Fruit fly (Drosophila melanogaster) whole organism, embryonic: ENCODE measurements around the gene Ir87a.

Experiments
- Adf1 ChIP-seq: fragments of 200-800 bp; sonication (Bioruptor generic); IDR thresholded peaks from 2 replicates; pipeline ENCODE4 v1.3.6; 2022; ENCODE audit warnings: missing biosample characterization, missing genetic modification characterization
- B-H1 ChIP-seq: fragments of 200-800 bp; sonication (Bioruptor generic); IDR thresholded peaks from 3 replicates; pipeline ENCODE4 v1.3.6; 2022; ENCODE audit warnings: missing biosample characterization, missing genetic modification characterization
- CG10147 ChIP-seq: fragments of 200-800 bp; sonication (Bioruptor generic); optimal IDR thresholded peaks from 2 replicates; lab custom pipeline; 2019; ENCODE audit warnings: missing biosample characterization, mild to moderate bottlenecking, missing genetic modification characterization, moderate library complexity
- CG10431 ChIP-seq: fragments of 200-800 bp; sonication (Bioruptor generic); optimal IDR thresholded peaks from 3 replicates; lab custom pipeline; 2018; ENCODE audit warnings: missing biosample characterization, mild to moderate bottlenecking, missing genetic modification characterization
- CG11695 ChIP-seq: fragments of 200-800 bp; sonication (Bioruptor generic); IDR thresholded peaks from 3 replicates; pipeline ENCODE4 v1.3.6; 2022; ENCODE audit warnings: missing biosample characterization, missing genetic modification characterization
- CG12155 ChIP-seq: fragments of 200-800 bp; sonication (Bioruptor generic); optimal IDR thresholded peaks from 3 replicates; lab custom pipeline; 2016; ENCODE audit warnings: missing biosample characterization, missing genetic modification characterization
- CG15479 ChIP-seq: fragments of 200-800 bp; sonication (Bioruptor generic); optimal IDR thresholded peaks from 3 replicates; lab custom pipeline; 2019; ENCODE audit warnings: missing biosample characterization, mild to moderate bottlenecking, missing genetic modification characterization, moderate library complexity
- CG17186 ChIP-seq: fragments of 200-800 bp; sonication (Bioruptor generic); optimal IDR thresholded peaks from 3 replicates; lab custom pipeline; 2017; ENCODE audit warnings: missing biosample characterization, missing genetic modification reagents, missing genetic modification characterization
- CG17361 ChIP-seq: fragments of 200-800 bp; sonication (Bioruptor generic); IDR thresholded peaks from 3 replicates; pipeline ENCODE4 v1.3.6; 2022; ENCODE audit warnings: missing biosample characterization, missing genetic modification characterization
- CG2116 ChIP-seq: fragments of 200-800 bp; sonication (Bioruptor generic); optimal IDR thresholded peaks from 3 replicates; lab custom pipeline; 2018; ENCODE audit warnings: missing biosample characterization, mild to moderate bottlenecking, missing genetic modification characterization
- CG2120 ChIP-seq: fragments of 200-800 bp; sonication (Bioruptor generic); optimal IDR thresholded peaks from 3 replicates; lab custom pipeline; 2016; ENCODE audit warnings: missing biosample characterization, missing genetic modification characterization
- CG30020 ChIP-seq: fragments of 200-800 bp; optimal IDR thresholded peaks from 2 replicates; lab custom pipeline; 2019; ENCODE audit warnings: missing biosample characterization, mild to moderate bottlenecking, missing genetic modification characterization, moderate library complexity
- CG32532 ChIP-seq: fragments of 200-800 bp; sonication (Bioruptor generic); IDR thresholded peaks from 2 replicates; pipeline ENCODE4 v1.3.6; 2022; ENCODE audit warnings: missing biosample characterization, missing genetic modification characterization
- CG4328 ChIP-seq: fragments of 200-800 bp; sonication (Bioruptor generic); optimal IDR thresholded peaks from 3 replicates; lab custom pipeline; 2017; ENCODE audit warnings: missing biosample characterization, missing genetic modification reagents, missing genetic modification characterization
- CG4730 ChIP-seq: fragments of 200-800 bp; sonication (Bioruptor generic); IDR thresholded peaks from 2 replicates; pipeline ENCODE4 v1.3.6; 2022; ENCODE audit warnings: missing biosample characterization, missing genetic modification characterization
- CG7786 ChIP-seq: fragments of 200-800 bp; sonication (Bioruptor generic); optimal IDR thresholded peaks from 2 replicates; lab custom pipeline; 2016; ENCODE audit warnings: missing biosample characterization, missing genetic modification characterization
- CG8388 ChIP-seq: fragments of 200-800 bp; sonication (Bioruptor generic); optimal IDR thresholded peaks from 2 replicates; lab custom pipeline; 2019; ENCODE audit warnings: missing biosample characterization, mild to moderate bottlenecking, missing genetic modification characterization, moderate library complexity
- CG8924 ChIP-seq: fragments of 200-800 bp; optimal IDR thresholded peaks from 3 replicates; lab custom pipeline; 2019; ENCODE audit warnings: missing biosample characterization, mild to moderate bottlenecking, missing genetic modification characterization, moderate library complexity
- D19A ChIP-seq: fragments of 200-800 bp; optimal IDR thresholded peaks from 3 replicates; lab custom pipeline; 2019; ENCODE audit warnings: missing biosample characterization, mild to moderate bottlenecking, missing genetic modification characterization, moderate library complexity
- Dbx ChIP-seq: fragments of 200-800 bp; sonication (Bioruptor generic); IDR thresholded peaks from 3 replicates; pipeline ENCODE4 v1.3.6; 2022; ENCODE audit warnings: missing biosample characterization, missing genetic modification characterization
- Dip2 ChIP-seq: fragments of 200-800 bp; sonication (Bioruptor generic); IDR thresholded peaks from 2 replicates; pipeline ENCODE4 v1.3.6; 2022; ENCODE audit warnings: missing biosample characterization, missing genetic modification characterization
- E2f1 ChIP-seq: fragments of 200-800 bp; sonication (Bioruptor generic); IDR thresholded peaks from 2 replicates; pipeline ENCODE4 v1.3.6; 2022; ENCODE audit warnings: missing biosample characterization, missing genetic modification characterization
- Eip74EF ChIP-seq, 2 experiments: fragments of 200-800 bp in 1 of 2; fragments of >200 bp in 1 of 2; sonication (Bioruptor generic) in 1 of 2; optimal IDR thresholded peaks; 2 replicates each; lab custom pipeline; 2017 to 2019; ENCODE audit warnings: missing biosample characterization in 2 of 2, missing genetic modification characterization in 2 of 2, mild to moderate bottlenecking in 1 of 2, moderate library complexity in 1 of 2
- Fer3 ChIP-seq: fragments of 200-800 bp; sonication (Bioruptor generic); optimal IDR thresholded peaks from 2 replicates; lab custom pipeline; 2018; ENCODE audit warnings: missing biosample characterization, mild to moderate bottlenecking, missing genetic modification characterization, moderate library complexity
- H2.0 ChIP-seq: fragments of 200-800 bp; sonication (Bioruptor generic); IDR thresholded peaks from 2 replicates; pipeline ENCODE4 v1.3.6; 2022; ENCODE audit warnings: missing biosample characterization, missing genetic modification characterization
- Hand ChIP-seq: fragments of 200-800 bp; sonication (Bioruptor generic); optimal IDR thresholded peaks from 2 replicates; lab custom pipeline; 2017; ENCODE audit warnings: mild to moderate bottlenecking, missing biosample characterization, missing genetic modification reagents, missing genetic modification characterization
- Sin3A ChIP-seq: fragments of >200 bp; optimal IDR thresholded peaks from 2 replicates; lab custom pipeline; 2018
- Sry-δ ChIP-seq: fragments of 200-800 bp; sonication (Bioruptor generic); optimal IDR thresholded peaks from 2 replicates; lab custom pipeline; 2016; ENCODE audit warnings: missing biosample characterization, missing genetic modification characterization
- Trl ChIP-seq, 3 experiments: fragments of >200 bp in 2 of 3; fragments of 200-800 bp in 1 of 3; sonication (Bioruptor generic) in 1 of 3; optimal IDR thresholded peaks; 2 replicates in 1 of 3; 3 replicates in 2 of 3; lab custom pipeline; 2016 to 2017; ENCODE audit warnings: missing biosample characterization in 1 of 3, missing genetic modification characterization in 1 of 3
- az2 ChIP-seq: fragments of 200-800 bp; sonication (Bioruptor generic); optimal IDR thresholded peaks from 3 replicates; lab custom pipeline; 2016; ENCODE audit warnings: missing biosample characterization, missing genetic modification characterization
- chif ChIP-seq, 2 experiments: fragments of 200-800 bp; sonication (Bioruptor generic); optimal IDR thresholded peaks; 3 replicates each; lab custom pipeline; 2016; ENCODE audit warnings: missing biosample characterization in 2 of 2, missing genetic modification characterization in 2 of 2
- corto ChIP-seq: fragments of 200-800 bp; sonication (Bioruptor generic); optimal IDR thresholded peaks from 2 replicates; lab custom pipeline; 2016; ENCODE audit warnings: missing biosample characterization, mild to moderate bottlenecking, missing genetic modification characterization, moderate library complexity
- dmrt99B ChIP-seq: fragments of 200-800 bp; sonication (Bioruptor generic); optimal IDR thresholded peaks from 2 replicates; lab custom pipeline; 2018; ENCODE audit warnings: missing biosample characterization, mild to moderate bottlenecking, missing genetic modification characterization, moderate library complexity
- fd96Cb ChIP-seq: fragments of 200-800 bp; sonication (Bioruptor generic); optimal IDR thresholded peaks from 2 replicates; lab custom pipeline; 2018; ENCODE audit warnings: missing biosample characterization, mild to moderate bottlenecking, missing genetic modification characterization, moderate library complexity
- hkb ChIP-seq, 2 experiments: fragments of 200-800 bp in 1 of 2; fragments of >200 bp in 1 of 2; sonication (Bioruptor generic) in 1 of 2; IDR thresholded peaks in 1 of 2; optimal IDR thresholded peaks in 1 of 2; 2 replicates each; pipeline versions ENCODE4 v1.3.6 to Lab custom; 2017 to 2022; ENCODE audit warnings: missing biosample characterization in 1 of 2, missing genetic modification characterization in 1 of 2
- lilli ChIP-seq: fragments of 200-800 bp; sonication (Bioruptor generic); optimal IDR thresholded peaks from 3 replicates; lab custom pipeline; 2016; ENCODE audit warnings: missing biosample characterization, missing genetic modification characterization
- lov ChIP-seq, 2 experiments: fragments of 200-800 bp in 1 of 2; fragments of >200 bp in 1 of 2; sonication (Bioruptor generic) in 1 of 2; IDR thresholded peaks in 1 of 2; optimal IDR thresholded peaks in 1 of 2; 2 replicates in 1 of 2; 3 replicates in 1 of 2; pipeline versions ENCODE4 v1.3.6 to Lab custom; 2017 to 2022; ENCODE audit warnings: missing biosample characterization in 1 of 2, missing genetic modification characterization in 1 of 2
- maf-S ChIP-seq: fragments of 200-800 bp; sonication (Bioruptor generic); optimal IDR thresholded peaks from 2 replicates; lab custom pipeline; 2016; ENCODE audit warnings: missing biosample characterization, missing genetic modification characterization
- nerfin-1 ChIP-seq: fragments of 200-800 bp; sonication (Bioruptor generic); optimal IDR thresholded peaks from 3 replicates; lab custom pipeline; 2019; ENCODE audit warnings: missing biosample characterization, mild to moderate bottlenecking, missing genetic modification characterization, moderate library complexity
- odd ChIP-seq: fragments of 200-800 bp; sonication (Bioruptor generic); optimal IDR thresholded peaks from 2 replicates; lab custom pipeline; 2017; ENCODE audit warnings: missing biosample characterization, mild to moderate bottlenecking, missing genetic modification characterization
- otp ChIP-seq: fragments of 200-800 bp; sonication (Bioruptor generic); IDR thresholded peaks from 3 replicates; pipeline ENCODE4, ENCODE4 v1.3.6; 2022; ENCODE audit warnings: missing biosample characterization, missing genetic modification characterization
- phol ChIP-seq: fragments of 200-800 bp; sonication (Bioruptor generic); optimal IDR thresholded peaks from 3 replicates; lab custom pipeline; 2018; ENCODE audit warnings: missing biosample characterization, mild to moderate bottlenecking, missing genetic modification characterization, moderate library complexity
- salm ChIP-seq: fragments of 200-800 bp; sonication (Bioruptor generic); optimal IDR thresholded peaks from 2 replicates; lab custom pipeline; 2018; ENCODE audit warnings: missing biosample characterization, mild to moderate bottlenecking, missing genetic modification characterization
- seq ChIP-seq: fragments of 200-800 bp; sonication (Bioruptor generic); IDR thresholded peaks from 2 replicates; pipeline ENCODE4 v1.3.6; 2022; ENCODE audit warnings: missing biosample characterization, missing genetic modification characterization
- ttk ChIP-seq: fragments of 200-800 bp; sonication (Bioruptor generic); IDR thresholded peaks from 2 replicates; pipeline ENCODE4 v2.1.2; 2022; ENCODE audit warnings: missing biosample characterization, missing genetic modification characterization
- z ChIP-seq: fragments of 200-800 bp; sonication (Bioruptor generic); IDR thresholded peaks from 3 replicates; pipeline ENCODE4 v1.3.6; 2022; ENCODE audit warnings: missing biosample characterization, missing genetic modification characterization

Gene Ir87a

dm6 chr3R:13379675-13380074 is 40.4 kb upstream of the Ir87a start, which contains the start of the genes CG9813 and CG8870:
Gene CG9813 (minus strand): TSS chr3R:13379775.
Gene CG8870 (plus strand): TSS chr3R:13379842.
- TF ChIP-seq z (0 out of 3 replicates have a peak, but pooled peaks have one; percentile 32), Sry-δ (GFP tag; lab: Kevin White, UChicago) (no peak), Trl (optimal IDR thresholded peaks at IDR 0.05; lab: Kevin White, UChicago) (peak; percentile 36 to 52), Trl (GFP tag; optimal IDR thresholded peaks at IDR 0.05; lab: Kevin White, UChicago) (no peak), hkb (optimal IDR thresholded peaks at IDR 0.05; lab: Kevin White, UChicago) (no peak), hkb (GFP tag; IDR thresholded peaks at IDR 0.05; lab: Robert Waterston, UW) (0 out of 2 replicates have a peak, but pooled peaks have one; percentile 28)

dm6 chr3R:13381744-13382435 is 38.2 kb upstream of the Ir87a start, which contains the start of the genes mRpS21 and Droj2:
Gene mRpS21 (minus strand): TSS chr3R:13381809.
Gene Droj2 (plus strand): TSS chr3R:13382106.
- peak; percentile 40; the same call in 1 of the 2 replicates for TF ChIP-seq E2f1 (GFP tag; lab: Robert Waterston, UW)
- no peak for TF ChIP-seq lov (optimal IDR thresholded peaks at IDR 0.05; lab: Kevin White, UChicago)
- TF ChIP-seq lov (GFP tag; IDR thresholded peaks at IDR 0.05; lab: Robert Waterston, UW), result no peak
- peak; percentile 47 for TF ChIP-seq Fer3 (tag; lab: Kevin White, UChicago)
- TF ChIP-seq CG12155 (GFP tag; lab: Kevin White, UChicago), result peak; percentile 33
- peak; percentile 77 for TF ChIP-seq CG17361 (GFP tag; lab: Robert Waterston, UW)
- TF ChIP-seq CG32532 (GFP tag; lab: Robert Waterston, UW), result peak; percentile 49; the same call in 1 of the 2 replicates
- peak; percentile 29 for TF ChIP-seq CG10431 (GFP tag; lab: Kevin White, UChicago)
- TF ChIP-seq CG30020 (tag; lab: Kevin White, UChicago), result peak; percentile 74
- no peak for TF ChIP-seq Dip2 (GFP tag; lab: Robert Waterston, UW)
- no peak for TF ChIP-seq dmrt99B
- TF ChIP-seq CG10147 (GFP tag; lab: Kevin White, UChicago), result peak; percentile 60
- no peak for TF ChIP-seq B-H1 (GFP tag; lab: Robert Waterston, UW)
- TF ChIP-seq ttk (GFP tag; lab: Robert Waterston, UW), result no peak
- TF ChIP-seq CG2116 (GFP tag; lab: Kevin White, UChicago), result peak; percentile 96
- TF ChIP-seq Adf1 (GFP tag; lab: Robert Waterston, UW), result no peak
- TF ChIP-seq salm, result peak; percentile 41
- TF ChIP-seq Dbx, result 0 out of 3 replicates have a peak, but pooled peaks have one; percentile 38
- TF ChIP-seq D19A, result peak; percentile 20
- peak; percentile 26; the same call in 1 of the 3 replicates for TF ChIP-seq otp
- TF ChIP-seq maf-S, result no peak
- TF ChIP-seq CG4328 (GFP tag; lab: Kevin White, UChicago), result peak; percentile 21
- peak; percentile 77 for TF ChIP-seq lilli
- no peak for TF ChIP-seq H2.0 (GFP tag; lab: Robert Waterston, UW)
- peak; percentile 35 for TF ChIP-seq fd96Cb (tag; lab: Kevin White, UChicago)
- TF ChIP-seq phol (tag; lab: Kevin White, UChicago), result peak; percentile 84
- no peak for TF ChIP-seq Hand
- TF ChIP-seq seq (GFP tag; lab: Robert Waterston, UW), result no peak
- peak; percentile 23 for TF ChIP-seq az2 (GFP tag; lab: Kevin White, UChicago)
- TF ChIP-seq CG8924 (tag; lab: Kevin White, UChicago), result peak; percentile 83
- TF ChIP-seq CG7786, result peak; percentile 2
- peak; percentile 39 for TF ChIP-seq CG8388 (GFP tag; lab: Kevin White, UChicago)
- peak; percentile 86 for TF ChIP-seq Sin3A
- TF ChIP-seq odd (GFP tag; lab: Kevin White, UChicago), result peak; percentile 37
- TF ChIP-seq CG4730 (GFP tag; lab: Robert Waterston, UW), result no peak
- peak in 1 of 2 experiments; percentile 24 for TF ChIP-seq chif (GFP tag; optimal IDR thresholded peaks at IDR 0.05; lab: Kevin White, UChicago)
- no peak for TF ChIP-seq corto (GFP tag; lab: Kevin White, UChicago)
- no peak for TF ChIP-seq CG17186 (GFP tag; lab: Kevin White, UChicago)
- peak; percentile 56 for TF ChIP-seq nerfin-1 (tag; lab: Kevin White, UChicago)
- peak; percentile 83 for TF ChIP-seq CG2120 (GFP tag; lab: Kevin White, UChicago)
- TF ChIP-seq CG11695, result no peak
- TF ChIP-seq Eip74EF (GFP tag; optimal IDR thresholded peaks at IDR 0.05; lab: Kevin White, UChicago), result no peak
- TF ChIP-seq CG15479, result no peak
